Worm (Caenorhabditis elegans): ENCODE results near the gene clec-27.

clec-27 gene

ce11 chrV:16865404-16865803 lies 11.0 kb downstream of the clec-27 start, which contains the start of gene clec-28:
Gene clec-28 (plus strand): TSS chrV:16865704.
- no peak for TF ChIP-seq fkh-8 (tag; optimal IDR thresholded peaks at IDR 0.05)
- no peak for TF ChIP-seq unc-62 (GFP tag; optimal IDR thresholded peaks at IDR 0.05)
- TF ChIP-seq elt-2 (tag; optimal IDR thresholded peaks at IDR 0.05) = no peak
- TF ChIP-seq nhr-19 (GFP tag; conservative IDR thresholded peaks at IDR 0.05) = no peak
- TF ChIP-seq dpl-1 (GFP tag; optimal IDR thresholded peaks at IDR 0.05) = no peak
- TF ChIP-seq mef-2 (tag; optimal IDR thresholded peaks at IDR 0.05) = no peak
- TF ChIP-seq nhr-20 (tag; optimal IDR thresholded peaks at IDR 0.05) = no peak

DNA sequence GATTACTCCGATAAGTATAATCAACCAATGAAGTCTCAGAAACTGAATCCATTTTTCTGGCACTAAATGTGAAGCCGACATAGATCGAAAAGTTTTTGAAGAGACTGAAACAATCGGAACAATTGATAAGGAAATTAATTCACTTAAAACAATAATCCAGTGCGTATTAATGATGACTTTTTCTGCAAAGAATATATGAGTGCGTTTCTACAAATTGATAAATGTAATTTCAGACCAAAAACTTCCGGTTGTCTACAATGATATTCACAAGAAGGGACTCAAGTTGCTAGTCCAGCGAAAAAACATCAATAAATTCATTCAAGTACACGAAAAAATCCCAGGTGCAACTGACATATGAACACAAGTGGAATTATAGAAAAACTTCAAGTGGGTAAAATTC lies 15.3 kb downstream of the clec-27 start, which contains the start of gene clec-33:
TSS of gene clec-33 (minus strand) at position 101 of the 400 bp plus-strand sequence.
- no peak for TF ChIP-seq ztf-11 (tag; optimal IDR thresholded peaks at IDR 0.05)
- no peak for TF ChIP-seq grh-1 (GFP tag; IDR thresholded peaks at IDR 0.05)

DNA sequence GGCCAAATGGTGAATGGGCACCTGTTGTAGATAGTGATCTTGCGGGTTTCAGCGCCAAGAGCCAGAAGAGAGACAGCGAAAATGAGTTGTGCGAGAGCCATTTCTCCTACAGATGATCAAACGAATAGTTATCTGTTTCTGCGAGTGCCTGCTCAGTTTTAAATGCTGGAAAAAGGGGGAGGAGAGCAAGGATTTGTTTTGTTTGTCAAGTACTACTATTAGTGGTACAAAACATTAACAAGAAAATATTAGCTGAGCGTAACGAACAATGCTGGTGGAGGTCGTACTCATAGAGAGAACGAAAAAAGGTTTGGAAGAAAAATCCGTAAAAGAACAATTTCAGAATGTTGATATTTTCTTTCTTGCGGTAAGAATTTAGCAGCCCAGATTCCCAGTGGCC lies 17.0 kb downstream of the clec-27 start, which contains the start of gene thn-4:
TSS of gene thn-4 (minus strand) at position 101 of the 400 bp plus-strand sequence.
- TF ChIP-seq fkh-4 (tag; optimal IDR thresholded peaks at IDR 0.05; ENCODE audit: borderline replicate concordance) (no peak), efl-1 (optimal IDR thresholded peaks at IDR 0.05) (no peak), efl-1 (GFP tag; optimal IDR thresholded peaks at IDR 0.05 in 1 of 2) (peak in 1 of 2 experiments; percentile 24), C04F5.9 (tag; optimal IDR thresholded peaks at IDR 0.05) (no peak)

- TF ChIP-seq efl-1 (optimal IDR thresholded peaks at IDR 0.05) (no peak), efl-1 (GFP tag; optimal IDR thresholded peaks at IDR 0.05 in 1 of 2) (peak in 1 of 2 experiments; percentile 30), fkh-10 (GFP tag; optimal IDR thresholded peaks at IDR 0.05) (no peak)
Measured at ce11 chrV:16873642-16874041, 19.2 kb downstream of the clec-27 start, which contains the start of gene srw-23. Gene srw-23 (plus strand): TSS chrV:16873942.

ce11 chrV:16874966-16875365 lies 20.5 kb downstream of the clec-27 start, which contains the start of gene F49A5.10:
Gene F49A5.10 (plus strand): TSS chrV:16875266.
- TF ChIP-seq nhr-90 (tag; optimal IDR thresholded peaks at IDR 0.05; ENCODE audit: poor library complexity) (no peak), C16A3.4 (tag; optimal IDR thresholded peaks at IDR 0.05) (no peak), grh-1 (GFP tag; IDR thresholded peaks at IDR 0.05) (no peak), hpl-2 (GFP tag; optimal IDR thresholded peaks at IDR 0.05) (no peak), pax-3 (tag; optimal IDR thresholded peaks at IDR 0.05) (no peak), pqm-1 (tag; optimal IDR thresholded peaks at IDR 0.05) (no peak), ceh-88 (GFP tag; IDR thresholded peaks at IDR 0.05) (no peak), tbx-2 (tag; optimal IDR thresholded peaks at IDR 0.05) (no peak), fkh-10 (GFP tag; optimal IDR thresholded peaks at IDR 0.05) (no peak), mab-9 (GFP tag; IDR thresholded peaks at IDR 0.05) (no peak), Y116A8C.19 (tag; optimal IDR thresholded peaks at IDR 0.05; ENCODE audit: borderline replicate concordance) (no peak), hlh-4 (tag; optimal IDR thresholded peaks at IDR 0.05) (no peak), pag-3 (tag; optimal IDR thresholded peaks at IDR 0.05; ENCODE audit: borderline replicate concordance, insufficient read depth) (no peak), fos-1 (tag; optimal IDR thresholded peaks at IDR 0.05) (no peak), lin-35 (GFP tag; optimal IDR thresholded peaks at IDR 0.05) (no peak), skn-1 (tag; optimal IDR thresholded peaks at IDR 0.05) (no peak), nhr-84 (tag; optimal IDR thresholded peaks at IDR 0.05) (no peak), nhr-47 (tag; optimal IDR thresholded peaks at IDR 0.05) (no peak), irx-1 (tag; optimal IDR thresholded peaks at IDR 0.05) (no peak)

ce11 chrV:16879532-16879931 lies 25.1 kb downstream of the clec-27 start:
- TF ChIP-seq nhr-19 (GFP tag; conservative IDR thresholded peaks at IDR 0.05) (no peak), efl-1 (optimal IDR thresholded peaks at IDR 0.05) (no peak), efl-1 (GFP tag; optimal IDR thresholded peaks at IDR 0.05 in 1 of 2) (no peak)
